Worm (Caenorhabditis elegans) whole organism, L1 larva: ENCODE results near the gene Y22D7AR.14.

Source experiments
- ama-1 ChIP-seq: fragments of 150-350 bp; optimal IDR thresholded peaks from 2 replicates; lab custom pipeline; 2014
- dpl-1 ChIP-seq, 3 experiments: fragments of 150-350 bp in 2 of 3; sonication (generic microtip) in 1 of 3; optimal IDR thresholded peaks; 2 replicates each; lab custom pipeline; 2014 to 2017; ENCODE audit warnings: missing biosample characterization in 3 of 3, missing genetic modification characterization in 3 of 3, missing genetic modification reagents in 3 of 3
- fkh-4 ChIP-seq: sonication (generic microtip); optimal IDR thresholded peaks from 2 replicates; lab custom pipeline; 2016; ENCODE audit warnings: missing compliant biosample characterization, missing genetic modification characterization, borderline replicate concordance
- lin-15B ChIP-seq: fragments of 150-350 bp; sonication (generic microtip); optimal IDR thresholded peaks from 3 replicates; lab custom pipeline; 2014; ENCODE audit warnings: missing biosample characterization, missing genetic modification characterization
- mep-1 ChIP-seq: fragments of 150-350 bp; optimal IDR thresholded peaks from 2 replicates; lab custom pipeline; 2014; ENCODE audit warnings: missing biosample characterization, missing genetic modification characterization
- nhr-12 ChIP-seq: sonication (generic microtip); optimal IDR thresholded peaks from 2 replicates; lab custom pipeline; 2017; ENCODE audit warnings: missing biosample characterization, missing genetic modification characterization
- nhr-28 ChIP-seq: fragments of 150-350 bp; optimal IDR thresholded peaks from 2 replicates; lab custom pipeline; 2014; ENCODE audit warnings: missing biosample characterization, missing genetic modification characterization
- nhr-77 ChIP-seq: fragments of 150-350 bp; optimal IDR thresholded peaks from 2 replicates; lab custom pipeline; 2014; ENCODE audit warnings: missing biosample characterization, missing genetic modification characterization
- nhr-90 ChIP-seq: sonication (generic microtip); optimal IDR thresholded peaks from 2 replicates; lab custom pipeline; 2016; ENCODE audit warnings: mild to moderate bottlenecking, missing genetic modification characterization, missing compliant biosample characterization; ENCODE audit not compliant: poor library complexity
- sox-4 ChIP-seq: sonication (generic microtip); optimal IDR thresholded peaks from 2 replicates; lab custom pipeline; 2016; ENCODE audit warnings: missing genetic modification characterization, missing compliant biosample characterization
- unc-86 ChIP-seq: sonication (generic microtip); optimal IDR thresholded peaks from 2 replicates; lab custom pipeline; 2016; ENCODE audit warnings: missing genetic modification characterization, missing compliant biosample characterization

DNA sequence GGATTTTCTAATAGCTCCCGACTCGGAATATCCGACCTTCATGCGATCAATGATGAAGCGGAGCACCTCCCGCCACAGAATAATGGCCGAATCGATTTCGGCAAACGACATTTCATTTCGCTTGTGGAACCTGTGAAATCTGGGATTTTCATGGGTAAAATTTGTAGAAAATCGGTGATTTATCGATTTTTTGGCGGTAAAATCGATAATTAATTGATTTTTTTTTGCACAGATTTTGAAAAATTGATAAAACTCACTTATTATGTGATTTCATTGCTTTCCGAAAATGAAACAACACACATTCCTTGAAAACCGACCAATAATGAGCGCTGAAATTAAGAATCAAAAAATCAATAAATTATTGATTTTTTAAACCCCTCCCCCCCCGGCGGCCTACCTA, 22.9 kb downstream of the Y22D7AR.14 start:
- no peak for TF ChIP-seq dpl-1 (GFP tag; optimal IDR thresholded peaks at IDR 0.05; lab: Kevin White, UChicago)
- TF ChIP-seq nhr-28 = no peak
- TF ChIP-seq sox-4 = no peak
- no peak for TF ChIP-seq fkh-4
- no peak for TF ChIP-seq nhr-77 (tag; lab: Kevin White, UChicago)
- no peak for TF ChIP-seq ama-1
- TF ChIP-seq mep-1 (tag; lab: Kevin White, UChicago) = no peak
- TF ChIP-seq nhr-90 (tag; lab: Kevin White, UChicago) = no peak
- TF ChIP-seq nhr-12 (tag; lab: Kevin White, UChicago) = no peak
- no peak for TF ChIP-seq unc-86
- no peak for TF ChIP-seq lin-15B (tag; lab: Kevin White, UChicago)
